Fruit fly (Drosophila melanogaster): ENCODE measurements around the gene Mulk.

Gene Mulk

dm6 chr2L:10226724-10227407 is 43.0 kb upstream of the Mulk start, which contains the start of gene CG5708 (continued):
- TF ChIP-seq Blimp-1 (GFP tag; optimal IDR thresholded peaks at IDR 0.05) (no peak), kay (GFP tag; optimal IDR thresholded peaks at IDR 0.05) (no peak), CG8089 (GFP tag; optimal IDR thresholded peaks at IDR 0.05) (no peak), Hr39 (optimal IDR thresholded peaks at IDR 0.05) (no peak), CG4617 (GFP tag; optimal IDR thresholded peaks at IDR 0.05; ENCODE audit: borderline replicate concordance) (peak; percentile 73), z (GFP tag; IDR thresholded peaks at IDR 0.05) (no peak), ftz-f1 (GFP tag; optimal IDR thresholded peaks at IDR 0.05) (no peak), Atf6 (GFP tag; IDR thresholded peaks at IDR 0.05) (0 out of 2 replicates have a peak, but pooled peaks have one; percentile 17), insv (GFP tag; optimal IDR thresholded peaks at IDR 0.05) (no peak), Chrac-16 (GFP tag; optimal IDR thresholded peaks at IDR 0.05) (no peak), Elba2 (GFP tag; optimal IDR thresholded peaks at IDR 0.05) (no peak), CG42726 (GFP tag; IDR thresholded peaks at IDR 0.05; ENCODE audit: partially characterized antibody) (peak; percentile 54; the same call in 1 of the 2 replicates), CG17829 (tag; optimal IDR thresholded peaks at IDR 0.05) (peak; percentile 35), H15 (GFP tag; IDR thresholded peaks at IDR 0.05) (no peak), CG4820 (GFP tag; optimal IDR thresholded peaks at IDR 0.05) (no peak), vvl (GFP tag; IDR thresholded peaks at IDR 0.05) (0 out of 2 replicates have a peak, but pooled peaks have one; percentile 42), aop (GFP tag; IDR thresholded peaks at IDR 0.05) (no peak), exex (tag; optimal IDR thresholded peaks at IDR 0.05) (peak; percentile 40), CG2129 (GFP tag; IDR thresholded peaks at IDR 0.05; ENCODE audit: partially characterized antibody) (no peak), sob (GFP tag; IDR thresholded peaks at IDR 0.05) (0 out of 2 replicates have a peak, but pooled peaks have one; percentile 39), Taf1 (GFP tag; IDR thresholded peaks at IDR 0.05) (no peak), Scr (GFP tag; IDR thresholded peaks at IDR 0.05; ENCODE audit: partially characterized antibody) (peak; percentile 59), ken (GFP tag; IDR thresholded peaks at IDR 0.05) (no peak; the same call in 2 of the 3 replicates), sqz (GFP tag; optimal IDR thresholded peaks at IDR 0.05) (no peak), ssp (GFP tag; IDR thresholded peaks at IDR 0.05) (peak; percentile 87), CG10979 (tag; optimal IDR thresholded peaks at IDR 0.05) (no peak), hth (optimal IDR thresholded peaks at IDR 0.05) (no peak), Asciz (GFP tag; optimal IDR thresholded peaks at IDR 0.05) (no peak), CG7839 (tag; optimal IDR thresholded peaks at IDR 0.05) (no peak), CG31224 (GFP tag; IDR thresholded peaks at IDR 0.05) (no peak), knrl (GFP tag; IDR thresholded peaks at IDR 0.05; ENCODE audit: partially characterized antibody) (peak; percentile 50; the same call in 2 of the 3 replicates), CG11723 (GFP tag; optimal IDR thresholded peaks at IDR 0.05) (peak; percentile 89), CG2116 (GFP tag; optimal IDR thresholded peaks at IDR 0.05) (peak; percentile 23), Xbp1 (GFP tag; optimal IDR thresholded peaks at IDR 0.05) (peak; percentile 48), pita (GFP tag; optimal IDR thresholded peaks at IDR 0.05) (no peak), CG12942 (GFP tag; optimal IDR thresholded peaks at IDR 0.05) (no peak), pan (optimal IDR thresholded peaks at IDR 0.05) (no peak), pan (GFP tag; optimal IDR thresholded peaks at IDR 0.05 in 1 of 2, IDR thresholded peaks at IDR 0.05 in 1 of 2) (no peak), CG30020 (tag; optimal IDR thresholded peaks at IDR 0.05) (peak; percentile 99), CG11247 (GFP tag; IDR thresholded peaks at IDR 0.05) (no peak), gsb (GFP tag; IDR thresholded peaks at IDR 0.05) (no peak), D19A (tag; optimal IDR thresholded peaks at IDR 0.05) (no peak), Stat92E (GFP tag; optimal IDR thresholded peaks at IDR 0.05) (peak in 1 of 3 experiments; percentile 17), Oaz (GFP tag; IDR thresholded peaks at IDR 0.05) (no peak), CG34224 (GFP tag; IDR thresholded peaks at IDR 0.05; ENCODE audit: partially characterized antibody) (peak; percentile 30; the same call in 2 of the 3 replicates), emc (GFP tag; optimal IDR thresholded peaks at IDR 0.05) (no peak), dimm (GFP tag; IDR thresholded peaks at IDR 0.05) (no peak), CG14014 (GFP tag; IDR thresholded peaks at IDR 0.05) (no peak), ab (GFP tag; optimal IDR thresholded peaks at IDR 0.05) (no peak), gem (tag; optimal IDR thresholded peaks at IDR 0.05) (peak; percentile 40)

Measured in whole organism, embryonic.